Fruit fly (Drosophila melanogaster) whole organism, adult: ENCODE data around the gene CG10877.

Source experiments
- CG11617 ChIP-seq: fragments of 200-800 bp; sonication (Bioruptor generic); optimal IDR thresholded peaks from 2 replicates; lab custom pipeline; 2017; ENCODE audit warnings: mild to moderate bottlenecking, missing biosample characterization, missing genetic modification reagents, missing genetic modification characterization
- CG7045 ChIP-seq: fragments of 200-800 bp; sonication (Bioruptor generic); optimal IDR thresholded peaks from 2 replicates; lab custom pipeline; 2017; ENCODE audit warnings: missing biosample characterization, mild to moderate bottlenecking, missing genetic modification characterization

DNA sequence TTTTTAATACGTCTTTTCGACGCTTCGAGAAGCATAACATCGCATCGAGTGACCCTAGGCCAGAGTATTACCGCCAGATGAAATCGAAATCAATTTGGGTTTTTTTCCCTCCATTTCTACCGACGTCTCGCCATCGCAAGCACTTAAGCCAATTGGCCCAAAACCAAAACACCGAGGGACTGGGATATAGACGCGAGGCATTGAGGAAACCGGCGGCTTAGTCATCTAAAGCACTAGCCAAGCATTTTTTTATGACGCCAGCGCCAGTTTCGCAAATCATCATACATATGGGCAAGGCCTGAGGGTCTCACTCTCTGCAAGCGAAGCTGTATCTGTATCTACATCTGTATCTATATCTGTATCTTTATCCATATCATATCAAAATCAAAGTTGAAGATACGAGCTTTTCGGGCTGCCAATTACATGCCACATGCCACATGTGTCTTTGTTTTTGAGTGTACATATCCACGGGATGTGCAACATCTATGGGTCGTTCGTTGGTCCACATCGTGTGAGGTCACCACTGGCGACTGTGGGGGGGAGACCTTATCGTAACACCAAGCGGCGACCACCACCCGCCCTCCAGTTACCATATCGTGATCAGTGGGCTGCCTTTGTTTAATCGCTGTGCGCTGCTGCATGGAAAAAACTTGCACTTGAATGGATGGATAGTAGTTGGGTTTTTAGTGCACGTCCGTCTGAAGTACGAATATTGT, 3.8 kb upstream of the CG10877 start:
- TF ChIP-seq CG11617 (no peak), CG7045 (no peak)
